Fruit fly (Drosophila melanogaster) ovary, adult (tissue): ENCODE results near the gene mRpL14.
A peak's percentile ranks its signal among the peaks of the same experiment; 100 is the strongest.

ENCODE experiments used
- CG17801 ChIP-seq: fragments of 200-800 bp; optimal IDR thresholded peaks from 2 replicates; lab custom pipeline; 2019; ENCODE audit warnings: missing biosample characterization, mild to moderate bottlenecking, missing genetic modification characterization, moderate library complexity; ENCODE audit not compliant: partially characterized antibody

mRpL14 gene

dm6 chrX:2337184-2337583, 7.3 kb downstream of the mRpL14 start:
- no peak for TF ChIP-seq CG17801 (GFP tag; lab: Kevin White, UChicago)

- no peak for TF ChIP-seq CG17801 (GFP tag; lab: Kevin White, UChicago)
These were observed 8.0 kb downstream of the mRpL14 start for dm6 chrX:2336428-2336827.

- peak; percentile 64 for TF ChIP-seq CG17801 (GFP tag; lab: Kevin White, UChicago)
These were observed 9.8 kb downstream of the mRpL14 start, which contains the start of gene Ilp6 for dm6 chrX:2334556-2335137. Gene Ilp6 (minus strand): TSS chrX:2334658.

dm6 chrX:2334025-2334424, 10.4 kb downstream of the mRpL14 start:
- TF ChIP-seq CG17801 (GFP tag; lab: Kevin White, UChicago), result no peak

- no peak for TF ChIP-seq CG17801 (GFP tag; lab: Kevin White, UChicago)
These were observed 11.7 kb downstream of the mRpL14 start for dm6 chrX:2332784-2333183.

- no peak for TF ChIP-seq CG17801 (GFP tag; lab: Kevin White, UChicago)
These were observed 15.1 kb downstream of the mRpL14 start for dm6 chrX:2329312-2329711.

dm6 chrX:2326828-2327227, 17.6 kb downstream of the mRpL14 start, which contains the start of gene CG2854:
Gene CG2854 (plus strand): TSS chrX:2327128.
- TF ChIP-seq CG17801 (GFP tag; lab: Kevin White, UChicago), result no peak

- no peak for TF ChIP-seq CG17801 (GFP tag; lab: Kevin White, UChicago)
These were observed 18.7 kb downstream of the mRpL14 start, which contains the start of gene CG14050 for dm6 chrX:2325658-2326245. Gene CG14050 (minus strand): TSS chrX:2326217.

dm6 chrX:2323661-2324293, 20.7 kb downstream of the mRpL14 start:
- TF ChIP-seq CG17801 (GFP tag; lab: Kevin White, UChicago), result no peak

- TF ChIP-seq CG17801 (GFP tag; lab: Kevin White, UChicago), result no peak
These were observed 22.4 kb downstream of the mRpL14 start for dm6 chrX:2321900-2322555.

dm6 chrX:2320892-2321291, 23.6 kb downstream of the mRpL14 start:
- no peak for TF ChIP-seq CG17801 (GFP tag; lab: Kevin White, UChicago)

- no peak for TF ChIP-seq CG17801 (GFP tag; lab: Kevin White, UChicago)
These were observed 24.7 kb downstream of the mRpL14 start for dm6 chrX:2319783-2320182.

dm6 chrX:2318369-2318768, 26.1 kb downstream of the mRpL14 start:
- TF ChIP-seq CG17801 (GFP tag; lab: Kevin White, UChicago), result no peak

- peak; percentile 66 for TF ChIP-seq CG17801 (GFP tag; lab: Kevin White, UChicago)
These were observed 27.1 kb downstream of the mRpL14 start for dm6 chrX:2317347-2317832.

- TF ChIP-seq CG17801 (GFP tag; lab: Kevin White, UChicago), result no peak
These were observed 36.0 kb downstream of the mRpL14 start for dm6 chrX:2308403-2308965.
